Worm (Caenorhabditis elegans) whole organism, midembryonic: ENCODE results near the gene C16D9.9.

Experiments
- T22C8.4 ChIP-seq: fragments of 200-800 bp; sonication (Bioruptor generic); IDR thresholded peaks from 2 replicates; pipeline ENCODE4 v1.3.6; 2022; ENCODE audit warnings: missing genetic modification characterization, missing compliant biosample characterization
- cog-1 ChIP-seq: sonication (generic microtip); optimal IDR thresholded peaks from 2 replicates; lab custom pipeline; 2016; ENCODE audit warnings: missing genetic modification characterization, missing compliant biosample characterization
- klf-2 ChIP-seq: fragments of 200-800 bp; sonication (Bioruptor generic); conservative IDR thresholded peaks from 2 replicates; pipeline ENCODE4 v1.3.6; 2022; ENCODE audit warnings: missing genetic modification reagents, missing genetic modification characterization, missing compliant biosample characterization
- med-1 ChIP-seq: sonication (generic microtip); optimal IDR thresholded peaks from 2 replicates; lab custom pipeline; 2017; ENCODE audit warnings: missing genetic modification characterization, mild to moderate bottlenecking, missing compliant biosample characterization, antibody characterized with exemption, missing genetic modification reagents; ENCODE audit not compliant: insufficient read depth
- ztf-23 ChIP-seq: fragments of 200-800 bp; sonication (Bioruptor generic); IDR thresholded peaks from 2 replicates; pipeline ENCODE4 v1.3.6; 2022; ENCODE audit warnings: missing genetic modification reagents, missing genetic modification characterization, missing compliant biosample characterization
- ztf-29 ChIP-seq: fragments of 200-800 bp; sonication (Bioruptor generic); IDR thresholded peaks from 2 replicates; pipeline ENCODE4 v1.3.6; 2022; ENCODE audit warnings: missing genetic modification reagents, missing genetic modification characterization, missing compliant biosample characterization

ce11 chrV:8217661-8218265 is 46.3 kb upstream of the C16D9.9 start, which contains the start of gene K07C11.8:
- TF ChIP-seq med-1 (GFP tag; lab: Kevin White, UChicago) (no peak), klf-2 (no peak), ztf-29 (GFP tag; lab: Robert Waterston, UW) (no peak), ztf-23 (GFP tag; lab: Robert Waterston, UW) (no peak), cog-1 (tag; lab: Kevin White, UChicago) (no peak), T22C8.4 (GFP tag; lab: Robert Waterston, UW) (no peak)
